Worm (Caenorhabditis elegans): ENCODE results near the gene Y45F10D.15.

Y45F10D.15 gene

ce11 chrIV:13820862-13821261 lies at the start of gene Y45F10D.15:
Y45F10D.15 (minus strand) TSS chrIV:13820962.
- no peak for TF ChIP-seq ztf-26 (tag; optimal IDR thresholded peaks at IDR 0.05)
- TF ChIP-seq lsy-27 (tag; optimal IDR thresholded peaks at IDR 0.05; ENCODE audit: borderline replicate concordance, insufficient read depth), result no peak
- TF ChIP-seq repo-1 (tag; optimal IDR thresholded peaks at IDR 0.05), result no peak
- no peak for TF ChIP-seq Y53G8AR.9 (GFP tag; conservative IDR thresholded peaks at IDR 0.05)
- no peak for TF ChIP-seq F55B11.4 (tag; optimal IDR thresholded peaks at IDR 0.05; ENCODE audit: borderline replicate concordance, insufficient read depth)
- no peak for TF ChIP-seq K11D2.4 (GFP tag; IDR thresholded peaks at IDR 0.05)
- no peak for TF ChIP-seq B0035.1 (tag; optimal IDR thresholded peaks at IDR 0.05)
- TF ChIP-seq nfya-2 (GFP tag; IDR thresholded peaks at IDR 0.05), result no peak
- no peak for TF ChIP-seq ccch-3 (GFP tag; optimal IDR thresholded peaks at IDR 0.05)
- no peak for TF ChIP-seq athp-1 (tag; optimal IDR thresholded peaks at IDR 0.05)
- TF ChIP-seq hmg-20 (GFP tag; IDR thresholded peaks at IDR 0.05), result no peak
- TF ChIP-seq F39B2.1 (GFP tag; IDR thresholded peaks at IDR 0.05), result no peak
- TF ChIP-seq rcor-1 (GFP tag; IDR thresholded peaks at IDR 0.05), result no peak
- TF ChIP-seq snpc-1.1 (tag; optimal IDR thresholded peaks at IDR 0.05; ENCODE audit: insufficient read depth), result no peak
- TF ChIP-seq egrh-3 (GFP tag; IDR thresholded peaks at IDR 0.05), result no peak
- no peak for TF ChIP-seq ztf-28 (GFP tag; IDR thresholded peaks at IDR 0.05)

DNA sequence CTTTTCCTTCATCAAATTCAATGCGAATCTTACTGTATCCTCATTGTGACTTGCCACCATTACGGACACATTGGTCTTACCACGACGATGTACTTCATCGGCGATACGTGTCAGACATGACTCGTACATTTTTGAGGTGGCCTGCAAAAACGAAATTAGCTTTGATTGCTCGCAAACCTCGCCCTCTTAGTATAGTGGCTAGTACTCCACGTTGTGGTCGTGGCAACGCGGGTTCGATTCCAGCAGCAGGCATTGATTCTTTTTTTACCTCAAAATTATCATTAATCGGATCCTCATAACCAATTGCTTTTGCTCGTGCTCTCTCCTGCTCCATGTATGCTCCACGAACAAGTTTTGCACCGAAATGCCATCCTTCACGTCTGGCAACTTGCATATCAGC lies 49.3 kb upstream of the Y45F10D.15 start:
- TF ChIP-seq ceh-91 (GFP tag; IDR thresholded peaks at IDR 0.05) (no peak), let-526 (GFP tag; IDR thresholded peaks at IDR 0.05) (no peak), C17E4.6 (GFP tag; IDR thresholded peaks at IDR 0.05) (no peak), madf-3 (GFP tag; IDR thresholded peaks at IDR 0.05) (no peak), tbp1 (GFP tag; optimal IDR thresholded peaks at IDR 0.05) (peak; percentile 85), F37B4.10 (GFP tag; IDR thresholded peaks at IDR 0.05) (no peak), snpc-1.1 (tag; optimal IDR thresholded peaks at IDR 0.05; ENCODE audit: insufficient read depth) (peak; percentile 29), ztf-3 (GFP tag; optimal IDR thresholded peaks at IDR 0.05) (no peak), madf-8 (GFP tag; conservative IDR thresholded peaks at IDR 0.05) (0 out of 2 replicates have a peak, but pooled peaks have one; percentile 11), B0261.1 (tag; optimal IDR thresholded peaks at IDR 0.05) (peak; percentile 73), unc-130 (GFP tag; optimal IDR thresholded peaks at IDR 0.05) (no peak), lir-1 (GFP tag; conservative IDR thresholded peaks at IDR 0.05) (no peak), cebp-1 (GFP tag; IDR thresholded peaks at IDR 0.05) (no peak), cebp-1 (tag; optimal IDR thresholded peaks at IDR 0.05) (peak; percentile 20), egrh-3 (GFP tag; IDR thresholded peaks at IDR 0.05) (no peak), aptf-2 (GFP tag; conservative IDR thresholded peaks at IDR 0.05) (no peak), Y79H2A.3 (GFP tag; conservative IDR thresholded peaks at IDR 0.05) (no peak), xnd-1 (tag; optimal IDR thresholded peaks at IDR 0.05) (no peak), aptf-3 (GFP tag; IDR thresholded peaks at IDR 0.05) (no peak), attf-6 (GFP tag; IDR thresholded peaks at IDR 0.05) (peak; percentile 95), hmg-1.2 (GFP tag; IDR thresholded peaks at IDR 0.05) (peak; percentile 45), tlf-1 (GFP tag; optimal IDR thresholded peaks at IDR 0.05) (no peak), zim-3 (tag; optimal IDR thresholded peaks at IDR 0.05) (peak; percentile 7), F23B12.7 (tag; optimal IDR thresholded peaks at IDR 0.05; ENCODE audit: insufficient read depth) (no peak), attf-3 (GFP tag; conservative IDR thresholded peaks at IDR 0.05) (no peak), ceh-79 (tag; optimal IDR thresholded peaks at IDR 0.05) (no peak), rec-8 (tag; optimal IDR thresholded peaks at IDR 0.05) (no peak), B0019.2 (GFP tag; conservative IDR thresholded peaks at IDR 0.05) (no peak), sptf-2 (GFP tag; optimal IDR thresholded peaks at IDR 0.05) (no peak), lsl-1 (GFP tag; optimal IDR thresholded peaks at IDR 0.05) (peak; percentile 25), madf-10 (tag; optimal IDR thresholded peaks at IDR 0.05) (no peak), D2030.7 (GFP tag; IDR thresholded peaks at IDR 0.05) (peak; percentile 53; the same call in 1 of the 2 replicates), die-1 (tag; optimal IDR thresholded peaks at IDR 0.05) (peak; percentile 60), sdz-38 (tag; optimal IDR thresholded peaks at IDR 0.05) (no peak), ztf-26 (tag; optimal IDR thresholded peaks at IDR 0.05) (no peak)
